Worm (Caenorhabditis elegans): Measurements from ENCODE around the gene C14A6.7.

DNA sequence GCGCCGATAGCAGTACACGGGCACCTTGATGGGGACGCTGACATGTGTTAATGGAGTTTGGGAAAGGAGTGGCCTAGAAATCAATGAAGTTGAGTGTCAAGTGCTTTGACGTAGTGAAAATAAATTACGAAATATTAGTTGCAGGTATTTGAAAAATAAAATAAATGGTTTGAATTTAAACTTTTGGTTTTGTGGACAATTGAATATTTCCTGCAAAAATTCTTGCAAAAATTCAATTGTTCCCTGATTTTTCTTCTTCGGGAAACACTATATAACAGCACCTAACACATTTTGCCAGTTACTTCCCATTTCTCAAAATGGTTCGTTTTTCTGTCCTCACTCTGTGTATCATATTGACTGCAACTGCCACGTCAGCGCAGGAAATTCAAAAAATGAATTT is 25.6 kb downstream of the C14A6.7 start, which contains the start of gene Y37H2A.13:
- TF ChIP-seq unc-62 (GFP tag; optimal IDR thresholded peaks at IDR 0.05) (no peak), lin-15B (tag; optimal IDR thresholded peaks at IDR 0.05) (no peak), isw-1 (GFP tag; IDR thresholded peaks at IDR 0.05) (no peak), ztf-11 (tag; optimal IDR thresholded peaks at IDR 0.05) (no peak), ama-1 (optimal IDR thresholded peaks at IDR 0.05) (no peak), aha-1 (tag; optimal IDR thresholded peaks at IDR 0.05) (no peak), fkh-4 (tag; optimal IDR thresholded peaks at IDR 0.05; ENCODE audit: borderline replicate concordance) (no peak), unc-130 (tag; optimal IDR thresholded peaks at IDR 0.05) (no peak), lin-39 (tag; optimal IDR thresholded peaks at IDR 0.05) (no peak)
